Worm (Caenorhabditis elegans) whole organism, L4/young adult: ENCODE data around the gene B0361.14.

Experiments
- W03F9.2 ChIP-seq: fragments of 150-350 bp; optimal IDR thresholded peaks from 2 replicates; lab custom pipeline; 2014; ENCODE audit warnings: missing biosample characterization, missing genetic modification characterization
- dao-5 ChIP-seq: sonication (generic microtip); optimal IDR thresholded peaks from 2 replicates; lab custom pipeline; 2016; ENCODE audit warnings: missing genotype, missing genetic modification characterization, moderate library complexity, missing compliant biosample characterization
- him-1 ChIP-seq: sonication (generic microtip); optimal IDR thresholded peaks from 2 replicates; lab custom pipeline; 2016; ENCODE audit warnings: missing genotype, missing genetic modification reagents, missing genetic modification characterization, missing compliant biosample characterization

DNA sequence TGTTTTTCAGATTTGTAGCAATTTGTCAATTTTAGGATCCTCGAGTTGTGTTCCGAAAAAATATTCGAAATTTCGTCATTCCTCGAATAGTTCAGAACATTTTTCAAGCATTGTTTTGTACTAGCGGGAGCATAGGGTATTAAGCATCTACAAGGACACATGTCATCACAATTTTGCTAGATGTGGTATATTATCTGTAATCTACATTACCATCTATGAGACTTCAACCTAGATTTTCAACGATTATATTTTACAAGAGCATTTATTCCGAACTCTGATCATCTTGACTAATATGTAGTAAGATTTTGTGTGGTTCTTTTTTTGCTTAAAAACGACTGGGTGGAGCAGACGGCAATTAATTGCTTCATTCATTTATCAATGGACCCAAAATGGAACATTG, 36.3 kb downstream of the B0361.14 start:
- TF ChIP-seq him-1 (tag; lab: Kevin White, UChicago), result no peak
- no peak for TF ChIP-seq W03F9.2 (tag; lab: Kevin White, UChicago)
- no peak for TF ChIP-seq dao-5
